Fruit fly (Drosophila melanogaster) S2 (cell line): ENCODE measurements around the gene CG46467.

Experiments used
- CG8478 ChIP-seq: fragments of >200 bp; optimal IDR thresholded peaks from 2 replicates; lab custom pipeline; 2018
- CTCF ChIP-seq, 2 experiments: fragments of >200 bp; optimal IDR thresholded peaks; 2 replicates each; lab custom pipeline; 2018

CG46467 gene

dm6 chr3R:9874118-9874808, at the start of gene CG46467, which contains the start of gene Glut4EF:
CG46467 (plus strand) TSS chr3R:9874681.
Glut4EF (plus strand) TSS chr3R:9874681.
- TF ChIP-seq CTCF (optimal IDR thresholded peaks at IDR 0.05; lab: Kevin White, UChicago) (no peak), CG8478 (lab: Kevin White, UChicago) (no peak)

DNA sequence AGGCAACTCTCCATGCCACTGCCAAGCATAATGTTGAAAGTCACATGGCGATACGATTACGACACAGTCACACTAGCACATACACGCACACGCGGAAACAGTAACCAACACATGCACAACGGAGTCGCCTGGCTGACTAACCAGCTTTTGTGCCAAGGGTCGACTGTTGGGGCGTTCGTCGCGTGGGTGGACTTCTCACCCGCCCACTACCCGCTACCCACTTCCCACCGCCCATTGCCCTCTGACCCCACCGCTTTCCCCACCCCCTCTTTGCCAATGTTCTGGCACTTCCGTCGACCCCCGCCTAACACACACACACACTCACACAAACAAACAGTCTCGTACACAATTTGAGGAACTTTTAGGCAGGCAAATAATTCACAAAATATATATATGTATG, 22.8 kb upstream of the CG46467 start:
- TF ChIP-seq CTCF (optimal IDR thresholded peaks at IDR 0.05; lab: Kevin White, UChicago) (no peak), CG8478 (lab: Kevin White, UChicago) (no peak)

DNA sequence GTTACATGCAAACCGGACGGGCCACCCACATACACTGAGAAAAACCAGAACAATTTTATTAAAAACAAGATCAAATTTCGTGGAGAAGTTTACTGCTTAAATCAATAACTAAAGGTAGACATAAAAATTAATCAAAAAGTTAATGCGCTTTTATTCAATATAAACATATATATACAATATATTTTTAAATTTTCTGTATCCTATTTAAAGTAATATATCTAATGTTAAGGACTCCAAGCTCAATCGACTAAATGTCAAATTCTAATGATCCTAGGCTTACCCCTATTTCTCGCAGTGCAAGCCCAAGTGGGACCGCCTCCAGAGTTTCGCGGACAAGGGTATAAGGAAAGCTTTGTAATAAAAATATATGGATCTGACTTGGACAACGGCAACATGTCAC, 16.7 kb upstream of the CG46467 start:
- TF ChIP-seq CTCF (optimal IDR thresholded peaks at IDR 0.05; lab: Kevin White, UChicago) (no peak), CG8478 (lab: Kevin White, UChicago) (no peak)

- no peak for TF ChIP-seq CTCF (optimal IDR thresholded peaks at IDR 0.05; lab: Kevin White, UChicago)
- TF ChIP-seq CG8478 (lab: Kevin White, UChicago) = no peak
Observed at dm6 chr3R:9860561-9860960, 13.9 kb upstream of the CG46467 start.

DNA sequence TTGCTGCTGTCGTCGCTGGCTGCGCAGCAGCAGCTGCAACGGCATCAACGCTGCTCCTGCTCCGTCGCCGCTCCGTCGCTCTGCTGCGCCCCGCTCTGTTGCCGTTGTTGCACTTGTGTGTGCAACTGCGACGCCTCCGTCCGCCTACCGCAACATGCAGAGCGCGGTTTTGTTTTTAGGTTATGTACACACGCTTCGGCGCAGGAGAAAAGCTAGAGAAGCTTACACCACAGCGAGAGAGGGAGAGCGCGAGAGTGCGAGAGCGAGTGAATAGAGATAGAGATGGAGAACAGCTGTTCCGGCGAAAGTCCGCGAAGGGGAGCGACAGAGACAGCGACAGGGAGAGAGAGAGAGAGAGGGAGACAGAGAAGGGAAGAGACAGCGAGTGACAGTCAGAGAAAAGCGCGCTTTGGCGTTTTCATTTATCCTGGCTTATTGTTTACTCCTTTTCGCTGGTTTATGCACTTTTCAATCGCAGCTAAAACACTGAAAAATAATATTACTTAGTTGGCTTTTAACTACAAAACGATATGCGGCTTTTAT, 8.6 kb upstream of the CG46467 start:
- TF ChIP-seq CG8478 (lab: Kevin White, UChicago) (no peak), CTCF (optimal IDR thresholded peaks at IDR 0.05; lab: Kevin White, UChicago) (no peak)

DNA sequence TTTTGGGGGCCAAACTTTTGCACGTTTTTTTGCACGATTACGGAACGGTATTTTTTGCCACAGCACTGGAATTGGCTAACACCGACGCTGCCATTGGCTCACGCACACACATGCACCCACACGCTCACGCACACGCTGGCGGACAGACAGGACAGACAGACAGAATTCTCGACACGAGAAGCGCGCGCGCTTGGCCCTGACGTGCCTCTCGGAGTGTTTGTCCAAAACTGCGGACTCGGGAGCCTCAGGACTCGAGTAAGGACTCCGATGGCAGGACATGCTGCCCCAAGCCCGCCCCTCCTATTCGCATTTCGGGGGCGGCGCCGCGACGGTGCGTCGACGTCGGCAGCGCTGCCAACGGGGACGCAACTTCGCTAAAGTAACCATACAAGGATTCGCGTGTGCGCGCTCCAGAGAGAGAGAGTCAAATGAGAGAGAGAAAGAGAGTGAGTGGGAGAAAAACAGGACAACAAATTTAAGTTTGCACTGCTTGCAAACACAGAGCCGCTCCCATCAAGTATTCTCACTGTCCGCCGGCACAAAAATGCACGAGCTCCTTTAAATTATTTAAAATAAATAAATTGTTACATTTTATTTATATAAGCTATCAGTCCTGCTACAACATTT, 6.5 kb upstream of the CG46467 start, which contains the start of gene Teh1:
Gene Teh1, minus strand, starts transcription at position 210 of the 627 bp plus-strand sequence.
- no peak for TF ChIP-seq CG8478 (lab: Kevin White, UChicago)
- TF ChIP-seq CTCF (optimal IDR thresholded peaks at IDR 0.05; lab: Kevin White, UChicago) = no peak

DNA sequence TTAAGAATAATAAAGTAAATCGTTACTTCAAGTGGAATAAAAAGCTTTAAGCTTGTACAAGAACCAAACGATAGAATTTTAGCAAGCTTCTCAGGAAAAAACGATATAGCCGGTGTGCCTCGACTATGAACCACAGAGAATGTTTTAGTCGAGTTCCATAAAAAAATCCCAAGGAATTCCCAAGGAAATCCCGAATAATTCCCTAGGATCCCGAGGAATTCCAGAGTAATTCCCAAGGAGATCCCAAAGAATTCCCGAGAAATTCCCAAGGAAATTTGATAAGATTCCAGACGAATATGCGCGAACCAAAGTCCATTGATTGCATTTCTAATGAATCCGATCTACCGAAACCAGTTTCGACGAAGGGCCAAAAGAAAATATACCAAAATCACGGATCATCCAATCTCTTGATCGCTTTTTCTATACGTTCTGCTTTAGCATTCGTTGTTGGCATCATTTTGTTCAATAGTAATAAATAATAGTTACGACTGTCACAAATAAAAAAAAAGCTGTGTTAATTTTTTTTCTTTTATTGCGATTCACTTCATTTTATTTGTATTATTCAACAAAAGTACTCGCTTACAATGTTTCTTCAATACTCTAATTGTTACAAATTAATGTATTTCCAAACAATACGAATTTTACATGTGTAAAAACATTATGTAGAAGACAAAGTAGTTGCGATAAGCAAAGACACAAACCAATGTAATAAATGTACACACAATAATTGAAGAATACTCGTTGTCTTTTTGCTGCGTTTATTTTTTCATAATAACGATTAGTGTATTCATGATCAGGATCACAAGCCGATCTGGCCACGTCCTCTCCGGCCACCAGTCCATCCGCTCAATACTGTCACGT, 5.7 kb upstream of the CG46467 start:
- TF ChIP-seq CG8478 (lab: Kevin White, UChicago) (no peak), CTCF (optimal IDR thresholded peaks at IDR 0.05; lab: Kevin White, UChicago) (peak; percentile 57 to 69)

DNA sequence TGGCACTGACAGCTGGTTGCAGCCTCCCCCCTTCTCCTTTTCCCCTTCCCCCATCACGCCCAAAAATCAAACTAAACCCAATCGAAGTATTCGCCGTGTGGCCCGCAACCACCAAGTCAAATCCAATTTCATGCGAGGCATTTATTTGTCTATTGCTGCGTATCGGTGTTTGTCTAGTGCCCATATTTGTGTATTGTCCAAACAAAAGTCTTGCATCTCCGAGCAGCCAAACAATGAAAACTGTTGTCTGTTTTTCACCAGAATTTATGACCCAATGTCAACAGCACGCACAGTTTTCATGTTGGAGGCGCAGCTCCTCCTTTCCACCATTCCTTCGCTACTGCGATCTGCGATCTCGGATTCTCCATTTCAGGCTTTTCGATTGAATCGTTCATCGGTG, 4.5 kb upstream of the CG46467 start:
- TF ChIP-seq CG8478 (lab: Kevin White, UChicago) (no peak), CTCF (optimal IDR thresholded peaks at IDR 0.05; lab: Kevin White, UChicago) (no peak)

dm6 chr3R:9870378-9870777, 4.1 kb upstream of the CG46467 start:
- no peak for TF ChIP-seq CG8478 (lab: Kevin White, UChicago)
- TF ChIP-seq CTCF (optimal IDR thresholded peaks at IDR 0.05; lab: Kevin White, UChicago) = no peak

DNA sequence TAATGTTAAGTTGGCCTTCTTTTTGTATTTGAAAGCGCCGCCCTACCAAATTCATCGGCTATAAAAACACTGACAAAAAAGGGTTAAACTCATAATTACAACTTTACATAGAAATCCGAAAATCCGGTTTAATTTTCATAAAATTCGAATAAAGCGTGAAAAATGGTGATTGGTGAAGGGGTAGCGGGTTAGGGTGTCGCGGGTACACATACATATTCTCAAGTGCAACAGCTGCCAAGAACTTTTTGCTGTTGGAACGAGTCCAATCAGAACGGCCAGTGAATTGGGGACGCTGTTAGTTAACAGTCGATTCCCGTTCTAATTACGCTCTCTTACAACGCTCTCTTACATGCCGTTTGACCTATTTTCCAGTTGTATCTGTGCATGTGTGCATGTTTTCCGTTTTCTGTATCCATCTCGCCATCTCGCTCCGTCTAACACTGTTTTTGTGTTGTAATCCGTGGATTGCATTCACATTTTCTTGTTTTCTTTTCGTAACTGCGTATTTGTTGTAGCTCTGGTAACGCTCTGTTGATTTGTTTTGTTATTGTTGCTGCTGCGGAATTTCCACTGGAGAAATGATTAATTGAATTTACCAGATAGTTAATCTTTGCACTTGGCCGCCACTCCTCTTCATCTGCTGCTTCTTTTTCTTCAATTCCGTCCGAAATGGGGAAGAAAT, 2.2 kb upstream of the CG46467 start:
- TF ChIP-seq CTCF (optimal IDR thresholded peaks at IDR 0.05; lab: Kevin White, UChicago) (no peak), CG8478 (lab: Kevin White, UChicago) (no peak)

dm6 chr3R:9872815-9873752, 1.4 kb upstream of the CG46467 start:
- no peak for TF ChIP-seq CG8478 (lab: Kevin White, UChicago)
- TF ChIP-seq CTCF (optimal IDR thresholded peaks at IDR 0.05; lab: Kevin White, UChicago) = no peak

- TF ChIP-seq CG8478 (lab: Kevin White, UChicago) (no peak), CTCF (optimal IDR thresholded peaks at IDR 0.05; lab: Kevin White, UChicago) (no peak)
Observed at dm6 chr3R:9873753-9874117, 746 bp upstream of the CG46467 start.

dm6 chr3R:9875644-9876043, 1.2 kb downstream of the CG46467 start:
- TF ChIP-seq CG8478 (lab: Kevin White, UChicago) = no peak
- TF ChIP-seq CTCF (optimal IDR thresholded peaks at IDR 0.05; lab: Kevin White, UChicago) = no peak
